Fruit fly (Drosophila melanogaster): ENCODE measurements around the gene CG4194.

DNA sequence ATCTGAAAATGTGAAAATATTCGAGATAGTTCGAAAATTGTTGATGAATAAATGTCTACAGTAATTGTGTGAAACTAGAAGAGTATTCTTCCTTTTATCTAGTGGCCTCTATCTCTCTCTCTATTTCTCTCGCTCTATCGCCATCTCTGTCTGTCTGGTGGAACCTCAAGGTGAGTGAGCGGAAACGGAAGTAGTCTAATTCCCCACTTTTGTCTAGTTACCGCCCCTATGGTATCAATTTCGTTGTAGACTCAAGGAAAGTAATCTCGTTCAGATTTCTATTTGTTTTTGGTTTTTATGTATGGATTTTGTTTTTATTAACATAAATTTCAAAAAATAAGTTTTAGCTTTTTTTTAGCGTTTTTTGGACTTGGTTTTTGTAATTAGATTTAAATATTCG lies 43.6 kb upstream of the CG4194 start:
- TF ChIP-seq CG42726 (GFP tag; IDR thresholded peaks at IDR 0.05; ENCODE audit: partially characterized antibody) (no peak), disco-r (GFP tag; optimal IDR thresholded peaks at IDR 0.05) (no peak), chn (GFP tag; optimal IDR thresholded peaks at IDR 0.05) (no peak), CG12744 (GFP tag; optimal IDR thresholded peaks at IDR 0.05) (no peak), Eip74EF (GFP tag; optimal IDR thresholded peaks at IDR 0.05) (no peak), so (GFP tag; IDR thresholded peaks at IDR 0.05) (no peak), da (GFP tag; optimal IDR thresholded peaks at IDR 0.05) (no peak), Scr (GFP tag; IDR thresholded peaks at IDR 0.05; ENCODE audit: partially characterized antibody) (no peak), pfk (GFP tag; optimal IDR thresholded peaks at IDR 0.05) (no peak), E2f1 (GFP tag; IDR thresholded peaks at IDR 0.05) (no peak), CG18011 (GFP tag; optimal IDR thresholded peaks at IDR 0.05) (no peak)
